Fruit fly (Drosophila melanogaster) whole organism, embryonic: ENCODE measurements around the gene CG10638.

Source experiments
- Awh ChIP-seq: fragments of 200-800 bp; sonication (Bioruptor generic); IDR thresholded peaks from 2 replicates; pipeline ENCODE4, ENCODE4 v1.3.6; 2022; ENCODE audit warnings: missing biosample characterization, missing genetic modification characterization
- BEAF-32 ChIP-seq: fragments of 200-800 bp; sonication (Bioruptor generic); optimal IDR thresholded peaks from 3 replicates; lab custom pipeline; 2017; ENCODE audit warnings: missing biosample characterization, missing genetic modification characterization, mild to moderate bottlenecking, moderate library complexity, missing genetic modification reagents
- C15 ChIP-seq: fragments of 200-800 bp; sonication (Bioruptor generic); IDR thresholded peaks from 3 replicates; pipeline ENCODE4 v1.3.6; 2022; ENCODE audit warnings: missing biosample characterization, missing genetic modification characterization
- CG10267 ChIP-seq: fragments of 200-800 bp; sonication (Bioruptor generic); optimal IDR thresholded peaks from 2 replicates; lab custom pipeline; 2018; ENCODE audit warnings: missing biosample characterization, mild to moderate bottlenecking, missing genetic modification characterization, moderate library complexity
- CG11696 ChIP-seq: fragments of 200-800 bp; sonication (Bioruptor generic); IDR thresholded peaks from 2 replicates; pipeline ENCODE4 v1.3.6; 2022; ENCODE audit warnings: missing biosample characterization, missing genetic modification characterization
- CG12236 ChIP-seq: fragments of 200-800 bp; sonication (Bioruptor generic); optimal IDR thresholded peaks from 2 replicates; lab custom pipeline; 2016; ENCODE audit warnings: missing biosample characterization, missing genetic modification characterization
- CG12391 ChIP-seq: fragments of 200-800 bp; sonication (Bioruptor generic); optimal IDR thresholded peaks from 3 replicates; lab custom pipeline; 2018; ENCODE audit warnings: missing biosample characterization, mild to moderate bottlenecking, missing genetic modification characterization, moderate library complexity
- CG12744 ChIP-seq: fragments of 200-800 bp; sonication (Bioruptor generic); optimal IDR thresholded peaks from 2 replicates; lab custom pipeline; 2016; ENCODE audit warnings: missing biosample characterization, missing genetic modification characterization
- CG14014 ChIP-seq: fragments of 200-800 bp; sonication (Bioruptor generic); IDR thresholded peaks from 2 replicates; pipeline ENCODE4 v1.3.6; 2022; ENCODE audit warnings: missing biosample characterization, missing genetic modification characterization
- CG16813 ChIP-seq: fragments of 200-800 bp; sonication (Bioruptor generic); IDR thresholded peaks from 3 replicates; pipeline ENCODE4 v1.3.6; 2022; ENCODE audit warnings: missing biosample characterization, missing genetic modification characterization; ENCODE audit not compliant: partially characterized antibody
- CG17186 ChIP-seq: fragments of 200-800 bp; sonication (Bioruptor generic); optimal IDR thresholded peaks from 3 replicates; lab custom pipeline; 2017; ENCODE audit warnings: missing biosample characterization, missing genetic modification reagents, missing genetic modification characterization
- CG17328 ChIP-seq: fragments of 200-800 bp; sonication (Bioruptor generic); IDR thresholded peaks from 2 replicates; pipeline ENCODE4 v1.3.6; 2022; ENCODE audit warnings: missing biosample characterization, missing genetic modification characterization
- CG17385 ChIP-seq: fragments of 200-800 bp; sonication (Bioruptor generic); optimal IDR thresholded peaks from 3 replicates; lab custom pipeline; 2018; ENCODE audit warnings: missing biosample characterization, mild to moderate bottlenecking, missing genetic modification characterization
- CG18011 ChIP-seq: fragments of 200-800 bp; sonication (Bioruptor generic); optimal IDR thresholded peaks from 2 replicates; lab custom pipeline; 2017; ENCODE audit warnings: missing biosample characterization, missing genetic modification characterization, mild to moderate bottlenecking, moderate library complexity, missing genotype
- CG18619 ChIP-seq: fragments of 200-800 bp; sonication (Bioruptor generic); optimal IDR thresholded peaks from 3 replicates; lab custom pipeline; 2017; ENCODE audit warnings: missing biosample characterization, mild to moderate bottlenecking, missing genetic modification characterization
- CG2678 ChIP-seq: fragments of 200-800 bp; sonication (Bioruptor generic); optimal IDR thresholded peaks from 3 replicates; lab custom pipeline; 2019; ENCODE audit warnings: missing biosample characterization, mild to moderate bottlenecking, missing genetic modification characterization, moderate library complexity
- CG3065 ChIP-seq: fragments of 200-800 bp; sonication (Bioruptor generic); optimal IDR thresholded peaks from 2 replicates; lab custom pipeline; 2016; ENCODE audit warnings: missing biosample characterization, missing genetic modification characterization
- CG4404 ChIP-seq: fragments of 200-800 bp; sonication (Bioruptor generic); IDR thresholded peaks from 2 replicates; pipeline ENCODE4 v1.3.6; 2022; ENCODE audit warnings: missing biosample characterization, missing genetic modification characterization
- CG4854 ChIP-seq: fragments of 200-800 bp; sonication (Bioruptor generic); optimal IDR thresholded peaks from 2 replicates; lab custom pipeline; 2016; ENCODE audit warnings: missing biosample characterization, missing genetic modification characterization, inconsistent platforms
- CG7556 ChIP-seq: fragments of 200-800 bp; sonication (Bioruptor generic); optimal IDR thresholded peaks from 2 replicates; lab custom pipeline; 2017; ENCODE audit warnings: missing biosample characterization, mild to moderate bottlenecking, missing genetic modification characterization
- CG7745 ChIP-seq: fragments of 200-800 bp; sonication (Bioruptor generic); optimal IDR thresholded peaks from 2 replicates; lab custom pipeline; 2018; ENCODE audit warnings: missing biosample characterization, mild to moderate bottlenecking, missing genetic modification characterization, moderate library complexity
- CG8388 ChIP-seq: fragments of 200-800 bp; sonication (Bioruptor generic); optimal IDR thresholded peaks from 2 replicates; lab custom pipeline; 2019; ENCODE audit warnings: missing biosample characterization, mild to moderate bottlenecking, missing genetic modification characterization, moderate library complexity
- CG9797 ChIP-seq: fragments of 200-800 bp; sonication (Bioruptor generic); optimal IDR thresholded peaks from 3 replicates; lab custom pipeline; 2018; ENCODE audit warnings: missing biosample characterization, mild to moderate bottlenecking, missing genetic modification characterization
- CG9932 ChIP-seq: fragments of 200-800 bp; sonication (Bioruptor generic); IDR thresholded peaks from 2 replicates; pipeline ENCODE4 v1.3.6; 2022; ENCODE audit warnings: missing biosample characterization, missing genetic modification characterization
- CHES-1-like ChIP-seq: fragments of 200-800 bp; sonication (Bioruptor generic); optimal IDR thresholded peaks from 2 replicates; lab custom pipeline; 2016; ENCODE audit warnings: missing biosample characterization, missing genetic modification characterization
- Drgx ChIP-seq: fragments of 200-800 bp; sonication (Bioruptor generic); IDR thresholded peaks from 2 replicates; pipeline ENCODE4 v1.3.6; 2022; ENCODE audit warnings: missing biosample characterization, missing genetic modification characterization
- Mrtf ChIP-seq: fragments of 200-800 bp; sonication (Bioruptor generic); IDR thresholded peaks from 3 replicates; pipeline ENCODE4 v1.3.6; 2022; ENCODE audit warnings: missing biosample characterization, missing genetic modification characterization
- Neu2 ChIP-seq: fragments of 200-800 bp; sonication (Bioruptor generic); optimal IDR thresholded peaks from 3 replicates; lab custom pipeline; 2016; ENCODE audit warnings: missing biosample characterization, missing genetic modification characterization, borderline replicate concordance
- Scr ChIP-seq: fragments of 200-800 bp; sonication (Bioruptor generic); IDR thresholded peaks from 2 replicates; pipeline ENCODE4 v1.3.6; 2022; ENCODE audit warnings: missing biosample characterization, missing genetic modification characterization; ENCODE audit not compliant: partially characterized antibody
- Sin3A ChIP-seq: fragments of >200 bp; optimal IDR thresholded peaks from 2 replicates; lab custom pipeline; 2018
- dmrt99B ChIP-seq: fragments of 200-800 bp; sonication (Bioruptor generic); optimal IDR thresholded peaks from 2 replicates; lab custom pipeline; 2018; ENCODE audit warnings: missing biosample characterization, mild to moderate bottlenecking, missing genetic modification characterization, moderate library complexity
- emc ChIP-seq: fragments of 200-800 bp; sonication (Bioruptor generic); optimal IDR thresholded peaks from 2 replicates; lab custom pipeline; 2016; ENCODE audit warnings: missing biosample characterization, missing genetic modification characterization
- fd3F ChIP-seq: fragments of 200-800 bp; sonication (Bioruptor generic); optimal IDR thresholded peaks from 2 replicates; lab custom pipeline; 2018; ENCODE audit warnings: missing biosample characterization, mild to moderate bottlenecking, missing genetic modification characterization, moderate library complexity
- gfzf ChIP-seq: fragments of 200-800 bp; sonication (Bioruptor generic); optimal IDR thresholded peaks from 2 replicates; lab custom pipeline; 2016; ENCODE audit warnings: missing biosample characterization, mild to moderate bottlenecking, missing genetic modification characterization, moderate library complexity
- gro ChIP-seq: fragments of 200-800 bp; sonication (Bioruptor generic); optimal IDR thresholded peaks from 2 replicates; lab custom pipeline; 2016; ENCODE audit warnings: missing biosample characterization, missing genetic modification characterization
- gsb ChIP-seq: fragments of 200-800 bp; sonication (Bioruptor generic); IDR thresholded peaks from 2 replicates; pipeline ENCODE4 v1.3.6; 2022; ENCODE audit warnings: missing biosample characterization, missing genetic modification characterization
- hkb ChIP-seq, 2 experiments: fragments of 200-800 bp in 1 of 2; fragments of >200 bp in 1 of 2; sonication (Bioruptor generic) in 1 of 2; IDR thresholded peaks in 1 of 2; optimal IDR thresholded peaks in 1 of 2; 2 replicates each; pipeline versions ENCODE4 v1.3.6 to Lab custom; 2017 to 2022; ENCODE audit warnings: missing biosample characterization in 1 of 2, missing genetic modification characterization in 1 of 2
- nmo ChIP-seq: fragments of 200-800 bp; sonication (Bioruptor generic); optimal IDR thresholded peaks from 2 replicates; lab custom pipeline; 2018; ENCODE audit warnings: missing biosample characterization, mild to moderate bottlenecking, missing genetic modification characterization, moderate library complexity
- oc ChIP-seq: fragments of 200-800 bp; sonication (Bioruptor generic); optimal IDR thresholded peaks from 2 replicates; lab custom pipeline; 2018; ENCODE audit warnings: missing biosample characterization, mild to moderate bottlenecking, missing genetic modification characterization, moderate library complexity
- row ChIP-seq: fragments of 200-800 bp; sonication (Bioruptor generic); IDR thresholded peaks from 3 replicates; pipeline ENCODE4 v1.3.6; 2022; ENCODE audit warnings: missing biosample characterization, missing genetic modification characterization
- sens-2 ChIP-seq: fragments of 200-800 bp; sonication (Bioruptor generic); IDR thresholded peaks from 2 replicates; pipeline ENCODE4 v1.3.6; 2022; ENCODE audit warnings: missing biosample characterization, missing genetic modification characterization
- so ChIP-seq: fragments of 200-800 bp; sonication (Bioruptor generic); IDR thresholded peaks from 3 replicates; pipeline ENCODE4 v1.3.6; 2022; ENCODE audit warnings: missing biosample characterization, missing genetic modification characterization
- sob ChIP-seq: fragments of 200-800 bp; sonication (Bioruptor generic); IDR thresholded peaks from 2 replicates; pipeline ENCODE4 v1.3.6; 2022; ENCODE audit warnings: missing biosample characterization, missing genetic modification characterization
- sug ChIP-seq: fragments of 200-800 bp; optimal IDR thresholded peaks from 2 replicates; lab custom pipeline; 2019; ENCODE audit warnings: missing biosample characterization, mild to moderate bottlenecking, missing genetic modification characterization, moderate library complexity
- trem ChIP-seq: fragments of 200-800 bp; optimal IDR thresholded peaks from 3 replicates; lab custom pipeline; 2019; ENCODE audit warnings: missing biosample characterization, mild to moderate bottlenecking, missing genetic modification characterization, moderate library complexity
- trh ChIP-seq: fragments of 200-800 bp; sonication (Bioruptor generic); optimal IDR thresholded peaks from 2 replicates; lab custom pipeline; 2016; ENCODE audit warnings: missing biosample characterization, missing genetic modification characterization
- twi ChIP-seq: fragments of 200-800 bp; optimal IDR thresholded peaks from 2 replicates; lab custom pipeline; 2019; ENCODE audit warnings: missing biosample characterization, mild to moderate bottlenecking, missing genetic modification characterization, moderate library complexity
- tx ChIP-seq: fragments of 200-800 bp; sonication (Bioruptor generic); optimal IDR thresholded peaks from 2 replicates; lab custom pipeline; 2016; ENCODE audit warnings: missing biosample characterization, missing genetic modification characterization
- unc-4 ChIP-seq: fragments of 200-800 bp; sonication (Bioruptor generic); IDR thresholded peaks from 2 replicates; pipeline ENCODE4 v1.3.6; 2022; ENCODE audit warnings: missing biosample characterization, missing genetic modification characterization; ENCODE audit not compliant: partially characterized antibody
- yki ChIP-seq: fragments of >200 bp; optimal IDR thresholded peaks from 3 replicates; lab custom pipeline; 2018

CG10638 gene

DNA sequence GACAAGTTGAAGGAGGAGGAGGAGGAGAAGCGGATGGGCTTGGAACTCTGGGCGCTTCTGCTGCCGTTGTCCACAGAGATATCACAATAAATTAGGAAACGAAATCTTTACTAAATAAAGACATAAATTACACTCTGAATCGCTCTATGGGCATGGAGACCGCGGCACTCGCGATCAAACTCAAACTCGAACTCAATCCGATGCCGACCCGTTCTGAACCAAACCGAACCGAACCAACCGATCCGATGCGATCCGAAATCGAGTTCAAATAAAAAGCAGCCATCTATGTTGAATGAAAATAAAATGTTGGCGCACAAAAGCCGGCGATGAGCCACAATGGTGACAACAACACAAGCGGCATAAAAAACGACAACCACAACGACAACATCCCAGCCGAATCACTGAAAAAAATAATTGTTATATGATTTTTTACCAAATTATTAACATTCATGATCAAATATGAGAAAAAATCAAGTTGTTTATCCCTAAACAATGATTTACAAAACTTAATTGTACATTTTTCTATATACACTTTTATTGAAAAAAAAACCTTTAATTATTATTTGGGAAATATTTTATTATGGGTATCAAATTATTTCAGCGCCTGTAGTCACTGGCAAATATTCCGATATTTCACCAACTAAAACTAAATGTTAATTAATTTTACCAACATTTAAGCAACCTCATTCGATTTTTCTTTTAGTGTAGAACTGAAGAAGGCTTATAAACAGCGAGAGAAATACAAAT is 44.0 kb downstream of the CG10638 start (continued):
- TF ChIP-seq gfzf (GFP tag; lab: Kevin White, UChicago): no peak
- no peak for TF ChIP-seq CG9797 (GFP tag; lab: Kevin White, UChicago)
- peak; percentile 90 for TF ChIP-seq dmrt99B
- TF ChIP-seq C15 (GFP tag; lab: Robert Waterston, UW): no peak
- no peak for TF ChIP-seq fd3F (GFP tag; lab: Kevin White, UChicago)
- TF ChIP-seq CG17385: peak; percentile 74
- TF ChIP-seq CG8388: peak; percentile 92
- no peak for TF ChIP-seq sug
- TF ChIP-seq trh (GFP tag; lab: Kevin White, UChicago): peak; percentile 56
- TF ChIP-seq tx (GFP tag; lab: Kevin White, UChicago): no peak
- TF ChIP-seq CG4854 (GFP tag; lab: Kevin White, UChicago): peak; percentile 53
- TF ChIP-seq Mrtf: no peak; the same call in 2 of the 3 replicates
- peak; percentile 88 for TF ChIP-seq CG7556 (GFP tag; lab: Kevin White, UChicago)
- TF ChIP-seq sob (GFP tag; lab: Robert Waterston, UW): no peak; the same call in 1 of the 2 replicates
- no peak for TF ChIP-seq Sin3A (lab: Kevin White, UChicago)
- no peak for TF ChIP-seq unc-4 (GFP tag; lab: Robert Waterston, UW)
- peak; percentile 90 for TF ChIP-seq CG2678 (tag; lab: Kevin White, UChicago)
- TF ChIP-seq Awh (GFP tag; lab: Robert Waterston, UW): no peak
- TF ChIP-seq row (GFP tag; lab: Robert Waterston, UW): peak; percentile 67
- peak; percentile 36; the same call in 1 of the 2 replicates for TF ChIP-seq sens-2 (GFP tag; lab: Robert Waterston, UW)
- TF ChIP-seq CG12391 (tag; lab: Kevin White, UChicago): peak; percentile 90
- TF ChIP-seq CG18011 (GFP tag; lab: Kevin White, UChicago): no peak
- TF ChIP-seq CG9932 (GFP tag; lab: Robert Waterston, UW): no peak
- no peak for TF ChIP-seq hkb (optimal IDR thresholded peaks at IDR 0.05; lab: Kevin White, UChicago)
- TF ChIP-seq hkb (GFP tag; IDR thresholded peaks at IDR 0.05; lab: Robert Waterston, UW): peak; percentile 64
- peak; percentile 94 for TF ChIP-seq nmo
- TF ChIP-seq Drgx (GFP tag; lab: Robert Waterston, UW): no peak
- no peak for TF ChIP-seq CG14014
- peak; percentile 91 for TF ChIP-seq CG10267
- no peak for TF ChIP-seq gsb (GFP tag; lab: Robert Waterston, UW)
- no peak for TF ChIP-seq yki
- TF ChIP-seq CG7745 (tag; lab: Kevin White, UChicago): no peak
- peak; percentile 23 for TF ChIP-seq CG17186
- no peak for TF ChIP-seq CG11696 (GFP tag; lab: Robert Waterston, UW)
- peak; percentile 36 for TF ChIP-seq CG3065 (GFP tag; lab: Kevin White, UChicago)
- TF ChIP-seq CG12744 (GFP tag; lab: Kevin White, UChicago): no peak
- TF ChIP-seq twi (tag; lab: Kevin White, UChicago): peak; percentile 74
- TF ChIP-seq oc (tag; lab: Kevin White, UChicago): peak; percentile 42
- TF ChIP-seq gro (GFP tag; lab: Kevin White, UChicago): no peak
- peak; percentile 31 for TF ChIP-seq CG12236 (GFP tag; lab: Kevin White, UChicago)
- peak; percentile 42; the same call in 1 of the 3 replicates for TF ChIP-seq so (GFP tag; lab: Robert Waterston, UW)
- TF ChIP-seq Scr: no peak
- peak; percentile 85 for TF ChIP-seq trem (tag; lab: Kevin White, UChicago)
- peak; percentile 72 for TF ChIP-seq CG18619 (GFP tag; lab: Kevin White, UChicago)
- TF ChIP-seq CG17328 (GFP tag; lab: Robert Waterston, UW): peak; percentile 75
- TF ChIP-seq Neu2 (GFP tag; lab: Kevin White, UChicago): no peak
- TF ChIP-seq emc (GFP tag; lab: Kevin White, UChicago): no peak
- peak; percentile 64 for TF ChIP-seq CG4404
- no peak for TF ChIP-seq CG16813 (GFP tag; lab: Robert Waterston, UW)
- no peak for TF ChIP-seq CHES-1-like (GFP tag; lab: Kevin White, UChicago)
- TF ChIP-seq BEAF-32 (GFP tag; lab: Kevin White, UChicago): no peak
